Worm (Caenorhabditis elegans) whole organism, late embryonic: ENCODE results near the gene nhr-205.

Experiments used
- ceh-18 ChIP-seq: sonication (generic microtip); optimal IDR thresholded peaks from 2 replicates; lab custom pipeline; 2016; ENCODE audit warnings: missing genetic modification characterization, missing compliant biosample characterization
- ceh-22 ChIP-seq: sonication (generic microtip); optimal IDR thresholded peaks from 2 replicates; lab custom pipeline; 2017; ENCODE audit warnings: missing biosample characterization, missing genetic modification characterization
- ceh-24 ChIP-seq: sonication (generic microtip); optimal IDR thresholded peaks from 2 replicates; lab custom pipeline; 2016; ENCODE audit warnings: mild to moderate bottlenecking, missing genetic modification characterization, missing compliant biosample characterization
- ceh-30 ChIP-seq: fragments of 150-350 bp; optimal IDR thresholded peaks from 2 replicates; lab custom pipeline; 2014; ENCODE audit warnings: missing biosample characterization, missing genetic modification characterization
- dmd-4 ChIP-seq: sonication (generic microtip); optimal IDR thresholded peaks from 2 replicates; lab custom pipeline; 2016; ENCODE audit warnings: borderline replicate concordance, missing genetic modification characterization, missing compliant biosample characterization
- eyg-1 ChIP-seq: sonication (generic microtip); optimal IDR thresholded peaks from 2 replicates; lab custom pipeline; 2016; ENCODE audit warnings: missing genotype, missing genetic modification characterization, missing compliant biosample characterization
- fkh-10 ChIP-seq: fragments of 150-350 bp; optimal IDR thresholded peaks from 2 replicates; lab custom pipeline; 2014; ENCODE audit warnings: missing biosample characterization, missing genetic modification reagents, missing genetic modification characterization
- fkh-6 ChIP-seq: sonication (generic microtip); optimal IDR thresholded peaks from 2 replicates; lab custom pipeline; 2016; ENCODE audit warnings: missing genetic modification characterization, missing compliant biosample characterization
- lim-6 ChIP-seq: sonication (generic microtip); optimal IDR thresholded peaks from 2 replicates; lab custom pipeline; 2016; ENCODE audit warnings: missing genetic modification characterization, missing compliant biosample characterization
- pag-3 ChIP-seq: sonication (generic microtip); optimal IDR thresholded peaks from 2 replicates; lab custom pipeline; 2016; ENCODE audit warnings: missing compliant biosample characterization, missing genetic modification characterization, borderline replicate concordance
- pax-1 ChIP-seq: fragments of 150-350 bp; optimal IDR thresholded peaks from 2 replicates; lab custom pipeline; 2014; ENCODE audit warnings: missing biosample characterization, missing genetic modification characterization
- pha-2 ChIP-seq: sonication (generic microtip); optimal IDR thresholded peaks from 2 replicates; lab custom pipeline; 2017; ENCODE audit warnings: mild to moderate bottlenecking, missing genetic modification characterization, missing compliant biosample characterization
- pha-4 ChIP-seq: fragments of 150-350 bp; optimal IDR thresholded peaks from 2 replicates; lab custom pipeline; 2018; ENCODE audit warnings: missing biosample characterization, missing genetic modification reagents, missing genetic modification characterization
- pros-1 ChIP-seq: fragments of 150-350 bp; optimal IDR thresholded peaks from 2 replicates; lab custom pipeline; 2014; ENCODE audit warnings: missing biosample characterization, missing genetic modification reagents, missing genetic modification characterization

- no peak for TF ChIP-seq pag-3 (tag; lab: Kevin White, UChicago)
- TF ChIP-seq fkh-6 (tag; lab: Kevin White, UChicago) = no peak
- no peak for TF ChIP-seq pha-4 (tag; lab: Kevin White, UChicago)
- no peak for TF ChIP-seq dmd-4 (tag; lab: Kevin White, UChicago)
- TF ChIP-seq ceh-22 (tag; lab: Kevin White, UChicago) = no peak
- TF ChIP-seq fkh-10 (GFP tag; lab: Kevin White, UChicago) = no peak
- TF ChIP-seq pax-1 (tag; lab: Kevin White, UChicago) = no peak
- TF ChIP-seq ceh-30 (tag; lab: Kevin White, UChicago) = no peak
- TF ChIP-seq lim-6 (tag; lab: Kevin White, UChicago) = no peak
- no peak for TF ChIP-seq eyg-1 (tag; lab: Kevin White, UChicago)
- TF ChIP-seq ceh-18 = no peak
- no peak for TF ChIP-seq pros-1
- TF ChIP-seq pha-2 = no peak
- TF ChIP-seq ceh-24 (tag; lab: Kevin White, UChicago) = no peak
These were observed 3.3 kb downstream of the nhr-205 start, which contains the start of gene R04B5.1 for ce11 chrV:10078244-10078643.
